Fruit fly (Drosophila melanogaster) whole organism, pupa: ENCODE measurements around the gene CG33639.

Experiments used
- CG13204 ChIP-seq: fragments of 200-800 bp; sonication (Bioruptor generic); optimal IDR thresholded peaks from 2 replicates; lab custom pipeline; 2018; ENCODE audit warnings: missing biosample characterization, mild to moderate bottlenecking, missing genetic modification characterization, moderate library complexity
- EcR ChIP-seq: fragments of 200-800 bp; sonication (Bioruptor generic); optimal IDR thresholded peaks from 3 replicates; lab custom pipeline; 2019; ENCODE audit warnings: missing biosample characterization, missing genetic modification characterization, mild to moderate bottlenecking, moderate library complexity, missing genetic modification reagents
- Ets98B ChIP-seq: fragments of 200-800 bp; sonication (Bioruptor generic); IDR thresholded peaks from 2 replicates; pipeline ENCODE4 v1.3.6; 2022; ENCODE audit warnings: missing biosample characterization, missing genetic modification characterization
- Pif1B ChIP-seq: fragments of 200-800 bp; sonication (Bioruptor generic); optimal IDR thresholded peaks from 3 replicates; lab custom pipeline; 2016; ENCODE audit warnings: missing biosample characterization, missing genetic modification characterization

- TF ChIP-seq Ets98B (GFP tag; lab: Robert Waterston, UW) (no peak), Pif1B (GFP tag; lab: Kevin White, UChicago) (no peak), EcR (GFP tag; lab: Kevin White, UChicago) (no peak), CG13204 (GFP tag; lab: Kevin White, UChicago) (no peak)
Measured at dm6 chrX:18261494-18261893, 35.6 kb upstream of the CG33639 start.
